Worm (Caenorhabditis elegans) whole organism, young adult: Measurements from ENCODE around the gene EGAP4.1.
"Not testable (repeated sequence)": the region's sequence is repeated elsewhere in the genome, so short reads cannot be mapped to it uniquely, and the experiment has no call there.

ENCODE experiments used
- B0035.1 ChIP-seq: sonication (generic microtip); optimal IDR thresholded peaks from 2 replicates; lab custom pipeline; 2016; ENCODE audit warnings: missing genetic modification characterization, mild to moderate bottlenecking, missing compliant biosample characterization, missing genotype, missing genetic modification reagents
- C06A6.2 ChIP-seq: fragments of 200-800 bp; sonication (Bioruptor generic); conservative IDR thresholded peaks from 2 replicates; pipeline ENCODE4 v1.3.6; 2022; ENCODE audit warnings: missing genetic modification characterization, missing compliant biosample characterization
- F49E8.2 ChIP-seq: sonication (generic microtip); optimal IDR thresholded peaks from 3 replicates; lab custom pipeline; 2017; ENCODE audit warnings: missing genetic modification characterization, mild to moderate bottlenecking, missing compliant biosample characterization, antibody characterized with exemption, moderate library complexity; ENCODE audit not compliant: insufficient read depth
- F52B5.7 ChIP-seq: sonication (generic microtip); optimal IDR thresholded peaks from 2 replicates; lab custom pipeline; 2016; ENCODE audit warnings: mild to moderate bottlenecking, missing genetic modification characterization, missing compliant biosample characterization
- K12H6.12 ChIP-seq: fragments of 200-800 bp; sonication (Bioruptor generic); optimal IDR thresholded peaks from 2 replicates; lab custom pipeline; 2018; ENCODE audit warnings: mild to moderate bottlenecking, missing genetic modification characterization, missing compliant biosample characterization
- Y67H2A.10 ChIP-seq: fragments of 200-800 bp; sonication (Bioruptor generic); conservative IDR thresholded peaks from 2 replicates; pipeline ENCODE4 v1.3.6; 2022; ENCODE audit warnings: missing genetic modification reagents, missing genetic modification characterization, missing compliant biosample characterization
- aptf-2 ChIP-seq: fragments of 200-800 bp; sonication (Bioruptor generic); conservative IDR thresholded peaks from 2 replicates; pipeline ENCODE4 v1.3.6; 2022; ENCODE audit warnings: missing genetic modification reagents, missing genetic modification characterization, missing compliant biosample characterization
- attf-5 ChIP-seq: fragments of 200-800 bp; sonication (Bioruptor generic); optimal IDR thresholded peaks from 2 replicates; lab custom pipeline; 2018; ENCODE audit warnings: mild to moderate bottlenecking, missing genetic modification characterization, missing compliant biosample characterization
- ccch-3 ChIP-seq: fragments of 200-800 bp; sonication (Bioruptor generic); optimal IDR thresholded peaks from 2 replicates; lab custom pipeline; 2018; ENCODE audit warnings: mild to moderate bottlenecking, missing genetic modification characterization, missing compliant biosample characterization
- ceh-27 ChIP-seq: fragments of 200-800 bp; sonication (Bioruptor generic); optimal IDR thresholded peaks from 2 replicates; lab custom pipeline; 2018; ENCODE audit warnings: mild to moderate bottlenecking, missing genetic modification characterization, moderate library complexity, missing compliant biosample characterization
- ceh-91 ChIP-seq: fragments of 200-800 bp; sonication (Bioruptor generic); IDR thresholded peaks from 2 replicates; pipeline ENCODE4 v1.3.6; 2022; ENCODE audit warnings: missing genetic modification reagents, missing genetic modification characterization, missing compliant biosample characterization
- egrh-3 ChIP-seq: fragments of 200-800 bp; sonication (Bioruptor generic); IDR thresholded peaks from 2 replicates; pipeline ENCODE4 v1.3.6; 2022; ENCODE audit warnings: missing genetic modification reagents, missing genetic modification characterization, missing compliant biosample characterization
- ekl-4 ChIP-seq: fragments of 200-800 bp; sonication (Bioruptor generic); IDR thresholded peaks from 2 replicates; pipeline ENCODE4 v1.3.6; 2022; ENCODE audit warnings: missing genetic modification reagents, missing genetic modification characterization, missing compliant biosample characterization
- him-1 ChIP-seq: sonication (generic microtip); optimal IDR thresholded peaks from 2 replicates; lab custom pipeline; 2016; ENCODE audit warnings: missing genotype, missing genetic modification reagents, missing genetic modification characterization, missing compliant biosample characterization
- hmg-1.2 ChIP-seq: fragments of 200-800 bp; sonication (Bioruptor generic); IDR thresholded peaks from 2 replicates; pipeline ENCODE4 v1.3.6; 2022; ENCODE audit warnings: missing genetic modification reagents, missing genetic modification characterization, missing compliant biosample characterization
- let-607 ChIP-seq, 2 experiments: fragments of 200-800 bp in 1 of 2; sonication (Bioruptor generic) in 1 of 2; sonication (generic microtip) in 1 of 2; optimal IDR thresholded peaks; 2 replicates each; lab custom pipeline; 2016 to 2018; ENCODE audit warnings: mild to moderate bottlenecking in 2 of 2, missing compliant biosample characterization in 2 of 2, missing genetic modification characterization in 2 of 2, moderate library complexity in 2 of 2, missing genotype in 1 of 2
- lin-40 ChIP-seq: sonication (generic microtip); optimal IDR thresholded peaks from 2 replicates; lab custom pipeline; 2016; ENCODE audit warnings: missing genetic modification characterization, mild to moderate bottlenecking, missing compliant biosample characterization, missing genotype, missing genetic modification reagents
- lin-54 ChIP-seq: fragments of 200-800 bp; sonication (Bioruptor generic); optimal IDR thresholded peaks from 2 replicates; lab custom pipeline; 2018; ENCODE audit warnings: mild to moderate bottlenecking, missing genetic modification characterization, missing compliant biosample characterization
- madf-3 ChIP-seq: fragments of 200-800 bp; sonication (Bioruptor generic); IDR thresholded peaks from 2 replicates; pipeline ENCODE4 v1.3.6; 2022; ENCODE audit warnings: missing genetic modification reagents, missing genetic modification characterization, missing compliant biosample characterization
- mcd-1 ChIP-seq: fragments of 200-800 bp; sonication (Bioruptor generic); IDR thresholded peaks from 2 replicates; pipeline ENCODE4 v1.3.6; 2022; ENCODE audit warnings: missing genetic modification reagents, missing genetic modification characterization, missing compliant biosample characterization
- nhr-27 ChIP-seq: fragments of 200-800 bp; sonication (Bioruptor generic); optimal IDR thresholded peaks from 2 replicates; lab custom pipeline; 2018; ENCODE audit warnings: mild to moderate bottlenecking, missing genetic modification characterization, moderate library complexity, missing compliant biosample characterization
- nhr-80 ChIP-seq: sonication (generic microtip); optimal IDR thresholded peaks from 2 replicates; lab custom pipeline; 2016; ENCODE audit warnings: missing genetic modification characterization, missing compliant biosample characterization
- rec-8 ChIP-seq, 2 experiments: sonication (generic microtip); optimal IDR thresholded peaks; 2 replicates each; lab custom pipeline; 2016; ENCODE audit warnings: mild to moderate bottlenecking in 2 of 2, missing genetic modification characterization in 2 of 2, missing genetic modification reagents in 2 of 2, missing genotype in 2 of 2, missing biosample characterization in 1 of 2, missing compliant biosample characterization in 1 of 2, moderate library complexity in 1 of 2
- sea-2 ChIP-seq: fragments of 200-800 bp; sonication (Bioruptor generic); IDR thresholded peaks from 2 replicates; pipeline ENCODE4 v1.3.6; 2022; ENCODE audit warnings: missing genetic modification characterization, missing compliant biosample characterization
- snpc-3.4 ChIP-seq: sonication (generic microtip); optimal IDR thresholded peaks from 2 replicates; lab custom pipeline; 2017; ENCODE audit warnings: missing genetic modification characterization, mild to moderate bottlenecking, missing compliant biosample characterization, antibody characterized with exemption, moderate library complexity, missing genotype, missing genetic modification reagents
- somi-1 ChIP-seq: fragments of 200-800 bp; sonication (Bioruptor generic); optimal IDR thresholded peaks from 2 replicates; lab custom pipeline; 2018; ENCODE audit warnings: mild to moderate bottlenecking, missing genetic modification characterization, missing compliant biosample characterization
- tbp1 ChIP-seq: fragments of 200-800 bp; sonication (Bioruptor generic); optimal IDR thresholded peaks from 2 replicates; lab custom pipeline; 2018; ENCODE audit warnings: mild to moderate bottlenecking, missing genetic modification characterization, missing compliant biosample characterization
- unc-62 ChIP-seq: fragments of 150-350 bp; optimal IDR thresholded peaks from 2 replicates; lab custom pipeline; 2014; ENCODE audit warnings: missing biosample characterization, missing genetic modification reagents, missing genetic modification characterization

The EGAP4.1 gene

ce11 chrX:8736965-8737464 is 9.8 kb upstream of the EGAP4.1 start, which contains the start of gene M02D8.3:
TSS of gene M02D8.3 (minus strand) at chrX:8737015.
- TF ChIP-seq mcd-1 (peak; percentile 62), him-1 (tag; lab: Kevin White, UChicago) (no peak), B0035.1 (tag; lab: Kevin White, UChicago) (no peak), hmg-1.2 (GFP tag; lab: Robert Waterston, UW) (peak; percentile 45; the same call in 1 of the 2 replicates), nhr-27 (tag; lab: Kevin White, UChicago) (no peak), lin-54 (GFP tag; lab: Kevin White, UChicago) (no peak), nhr-80 (tag; lab: Kevin White, UChicago) (peak; percentile 53), lin-40 (peak; percentile 19), let-607 (tag; optimal IDR thresholded peaks at IDR 0.05; lab: Kevin White, UChicago) (peak in 1 of 2 experiments; percentile 0), attf-5 (GFP tag; lab: Kevin White, UChicago) (peak; percentile 64), ceh-27 (GFP tag; lab: Kevin White, UChicago) (peak; percentile 40), K12H6.12 (tag; lab: Kevin White, UChicago) (peak; percentile 34)

ce11 chrX:8731822-8732221 is 4.6 kb upstream of the EGAP4.1 start, which contains the start of gene M02D8.6:
TSS of gene M02D8.6 (minus strand) at chrX:8731922.
- TF ChIP-seq B0035.1 (tag; lab: Kevin White, UChicago); sea-2 (GFP tag; lab: Robert Waterston, UW); ceh-91 (GFP tag; lab: Robert Waterston, UW): not testable (repeated sequence)

- TF ChIP-seq somi-1 (GFP tag; lab: Kevin White, UChicago) (peak; percentile 27), tbp1 (GFP tag; lab: Kevin White, UChicago) (no peak)
Measured at ce11 chrX:8723840-8724239, 3.4 kb downstream of the EGAP4.1 start.

- TF ChIP-seq unc-62 (GFP tag; lab: Kevin White, UChicago) (no peak), egrh-3 (GFP tag; lab: Robert Waterston, UW) (peak; percentile 84)
Measured at ce11 chrX:8723127-8723600, 4.0 kb downstream of the EGAP4.1 start, which contains the start of gene tnt-2. TSS of gene tnt-2 (minus strand) at chrX:8723550.

ce11 chrX:8721273-8721672 is 5.9 kb downstream of the EGAP4.1 start:
- TF ChIP-seq aptf-2 (GFP tag; lab: Robert Waterston, UW) (no peak), sea-2 (GFP tag; lab: Robert Waterston, UW) (no peak), snpc-3.4 (tag; lab: Kevin White, UChicago) (no peak), F49E8.2 (tag; lab: Kevin White, UChicago) (no peak), rec-8 (tag; optimal IDR thresholded peaks at IDR 0.05; lab: Kevin White, UChicago) (no peak), ekl-4 (GFP tag; lab: Robert Waterston, UW) (no peak), madf-3 (GFP tag; lab: Robert Waterston, UW) (no peak), F52B5.7 (tag; lab: Kevin White, UChicago) (no peak), C06A6.2 (GFP tag; lab: Robert Waterston, UW) (no peak), him-1 (tag; lab: Kevin White, UChicago) (no peak), ccch-3 (GFP tag; lab: Kevin White, UChicago) (no peak), Y67H2A.10 (GFP tag; lab: Robert Waterston, UW) (no peak)
